Fruit fly (Drosophila melanogaster) whole organism, embryonic: ENCODE measurements around the gene CG15027.
A peak's percentile ranks its signal among the peaks of the same experiment; 100 is the strongest.

Experiments used
- BtbVII ChIP-seq: fragments of 200-800 bp; sonication (Bioruptor generic); optimal IDR thresholded peaks from 3 replicates; lab custom pipeline; 2017; ENCODE audit warnings: missing biosample characterization, mild to moderate bottlenecking, missing genetic modification characterization
- CG10147 ChIP-seq: fragments of 200-800 bp; sonication (Bioruptor generic); optimal IDR thresholded peaks from 2 replicates; lab custom pipeline; 2019; ENCODE audit warnings: missing biosample characterization, mild to moderate bottlenecking, missing genetic modification characterization, moderate library complexity
- CG13287 ChIP-seq: fragments of 200-800 bp; sonication (Bioruptor generic); IDR thresholded peaks from 2 replicates; pipeline ENCODE4 v1.3.6; 2022; ENCODE audit warnings: missing biosample characterization, missing genetic modification characterization; ENCODE audit not compliant: partially characterized antibody
- CG17568 ChIP-seq: fragments of 200-800 bp; sonication (Bioruptor generic); optimal IDR thresholded peaks from 2 replicates; lab custom pipeline; 2018; ENCODE audit warnings: missing biosample characterization, mild to moderate bottlenecking, missing genetic modification characterization, moderate library complexity
- CG17829 ChIP-seq: fragments of 200-800 bp; optimal IDR thresholded peaks from 2 replicates; lab custom pipeline; 2019; ENCODE audit warnings: missing biosample characterization, mild to moderate bottlenecking, missing genetic modification characterization, moderate library complexity
- CG2120 ChIP-seq: fragments of 200-800 bp; sonication (Bioruptor generic); optimal IDR thresholded peaks from 3 replicates; lab custom pipeline; 2016; ENCODE audit warnings: missing biosample characterization, missing genetic modification characterization
- CG2712 ChIP-seq: fragments of 200-800 bp; optimal IDR thresholded peaks from 3 replicates; lab custom pipeline; 2019; ENCODE audit warnings: missing biosample characterization, mild to moderate bottlenecking, missing genetic modification characterization, moderate library complexity
- CG33213 ChIP-seq: fragments of 200-800 bp; sonication (Bioruptor generic); optimal IDR thresholded peaks from 3 replicates; lab custom pipeline; 2016; ENCODE audit warnings: missing biosample characterization, missing genetic modification characterization
- CG34422 ChIP-seq: fragments of 200-800 bp; sonication (Bioruptor generic); IDR thresholded peaks from 3 replicates; pipeline ENCODE4 v1.3.6; 2022; ENCODE audit warnings: missing biosample characterization, missing genetic modification characterization
- CG4404 ChIP-seq: fragments of 200-800 bp; sonication (Bioruptor generic); IDR thresholded peaks from 2 replicates; pipeline ENCODE4 v1.3.6; 2022; ENCODE audit warnings: missing biosample characterization, missing genetic modification characterization
- CG4424 ChIP-seq: fragments of 200-800 bp; sonication (Bioruptor generic); optimal IDR thresholded peaks from 3 replicates; lab custom pipeline; 2016; ENCODE audit warnings: missing biosample characterization, missing genetic modification characterization
- CG8290 ChIP-seq, 3 experiments: fragments of 200-800 bp; sonication (Bioruptor generic); optimal IDR thresholded peaks; 2 replicates each; lab custom pipeline; 2016 to 2019; ENCODE audit warnings: missing biosample characterization in 3 of 3, missing genetic modification characterization in 3 of 3, mild to moderate bottlenecking in 2 of 3, moderate library complexity in 1 of 3
- CG8478 ChIP-seq: fragments of >200 bp; optimal IDR thresholded peaks from 2 replicates; lab custom pipeline; 2018
- Dbx ChIP-seq: fragments of 200-800 bp; sonication (Bioruptor generic); IDR thresholded peaks from 3 replicates; pipeline ENCODE4 v1.3.6; 2022; ENCODE audit warnings: missing biosample characterization, missing genetic modification characterization
- Ets65A ChIP-seq: fragments of 200-800 bp; sonication (Bioruptor generic); peaks from one replicate; lab custom pipeline; 2016; ENCODE audit warnings: missing biosample characterization, missing genetic modification characterization
- Fer2 ChIP-seq: fragments of 200-800 bp; sonication (Bioruptor generic); optimal IDR thresholded peaks from 2 replicates; lab custom pipeline; 2018; ENCODE audit warnings: missing biosample characterization, mild to moderate bottlenecking, missing genetic modification characterization, moderate library complexity
- Hr78 ChIP-seq, 2 experiments: fragments of 200-800 bp in 1 of 2; fragments of >200 bp in 1 of 2; sonication (Bioruptor generic) in 1 of 2; optimal IDR thresholded peaks; 2 replicates each; lab custom pipeline; 2017 to 2019; ENCODE audit warnings: missing biosample characterization in 2 of 2, missing genetic modification characterization in 2 of 2, mild to moderate bottlenecking in 1 of 2, moderate library complexity in 1 of 2
- MBD-R2 ChIP-seq: fragments of 200-800 bp; sonication (Bioruptor generic); IDR thresholded peaks from 2 replicates; pipeline ENCODE4 v1.3.6; 2022; ENCODE audit warnings: missing biosample characterization, missing genetic modification characterization
- Med ChIP-seq: fragments of 200-800 bp; sonication (Bioruptor generic); peaks from one replicate; lab custom pipeline; 2016; ENCODE audit warnings: missing biosample characterization, missing genetic modification characterization, mild to moderate bottlenecking, inconsistent platforms, moderate library complexity
- Nf-YA ChIP-seq: fragments of 200-800 bp; sonication (Bioruptor generic); IDR thresholded peaks from 2 replicates; pipeline ENCODE4 v1.3.6; 2022; ENCODE audit warnings: missing biosample characterization, missing genetic modification characterization
- Sry-δ ChIP-seq: fragments of 200-800 bp; sonication (Bioruptor generic); optimal IDR thresholded peaks from 2 replicates; lab custom pipeline; 2016; ENCODE audit warnings: missing biosample characterization, missing genetic modification characterization
- YL-1 ChIP-seq: fragments of 200-800 bp; sonication (Bioruptor generic); optimal IDR thresholded peaks from 3 replicates; lab custom pipeline; 2017; ENCODE audit warnings: missing biosample characterization, mild to moderate bottlenecking, missing genetic modification characterization
- crol ChIP-seq: fragments of 200-800 bp; sonication (Bioruptor generic); IDR thresholded peaks from 2 replicates; pipeline ENCODE4 v1.3.6; 2022; ENCODE audit warnings: missing biosample characterization, missing genetic modification characterization
- crp ChIP-seq, 2 experiments: fragments of 200-800 bp; sonication (Bioruptor generic); optimal IDR thresholded peaks; 2 replicates in 1 of 2; 3 replicates in 1 of 2; lab custom pipeline; 2017; ENCODE audit warnings: missing biosample characterization in 2 of 2, missing genetic modification characterization in 2 of 2, mild to moderate bottlenecking in 1 of 2, moderate library complexity in 1 of 2
- dpn ChIP-seq, 2 experiments: fragments of 200-800 bp; sonication (Bioruptor generic); optimal IDR thresholded peaks; 3 replicates each; lab custom pipeline; 2016; ENCODE audit warnings: missing biosample characterization in 2 of 2, missing genetic modification characterization in 2 of 2
- ewg ChIP-seq: fragments of 200-800 bp; sonication (Bioruptor generic); optimal IDR thresholded peaks from 3 replicates; lab custom pipeline; 2017; ENCODE audit warnings: mild to moderate bottlenecking, missing biosample characterization, missing genetic modification reagents, missing genetic modification characterization
- grn ChIP-seq: fragments of 200-800 bp; sonication (Bioruptor generic); optimal IDR thresholded peaks from 3 replicates; lab custom pipeline; 2017; ENCODE audit warnings: missing biosample characterization, missing genetic modification characterization
- hkb ChIP-seq, 2 experiments: fragments of 200-800 bp in 1 of 2; fragments of >200 bp in 1 of 2; sonication (Bioruptor generic) in 1 of 2; IDR thresholded peaks in 1 of 2; optimal IDR thresholded peaks in 1 of 2; 2 replicates each; pipeline versions ENCODE4 v1.3.6 to Lab custom; 2017 to 2022; ENCODE audit warnings: missing biosample characterization in 1 of 2, missing genetic modification characterization in 1 of 2
- jumu ChIP-seq: fragments of 200-800 bp; sonication (Bioruptor generic); optimal IDR thresholded peaks from 3 replicates; lab custom pipeline; 2016; ENCODE audit warnings: missing biosample characterization, missing genetic modification characterization
- lilli ChIP-seq: fragments of 200-800 bp; sonication (Bioruptor generic); optimal IDR thresholded peaks from 3 replicates; lab custom pipeline; 2016; ENCODE audit warnings: missing biosample characterization, missing genetic modification characterization
- onecut ChIP-seq: fragments of 200-800 bp; sonication (Bioruptor generic); IDR thresholded peaks from 2 replicates; pipeline ENCODE4 v1.3.6; 2022; ENCODE audit warnings: missing biosample characterization, missing genetic modification characterization
- pan ChIP-seq, 4 experiments: fragments of >200 bp in 3 of 4; fragments of 200-800 bp in 1 of 4; sonication (Bioruptor generic) in 1 of 4; optimal IDR thresholded peaks in 3 of 4; IDR thresholded peaks in 1 of 4; 2 replicates each; pipeline versions ENCODE4 v1.3.6 to Lab custom; 2017 to 2022; ENCODE audit warnings: missing biosample characterization in 2 of 4, missing genetic modification characterization in 2 of 4, mixed read lengths in 1 of 4
- pzg ChIP-seq: fragments of 200-800 bp; sonication (Bioruptor generic); optimal IDR thresholded peaks from 3 replicates; lab custom pipeline; 2018; ENCODE audit warnings: missing biosample characterization, mild to moderate bottlenecking, missing genetic modification characterization, moderate library complexity
- sens ChIP-seq: fragments of 200-800 bp; sonication (Bioruptor generic); peaks from one replicate; lab custom pipeline; 2016; ENCODE audit warnings: missing biosample characterization, missing genetic modification characterization
- seq ChIP-seq: fragments of 200-800 bp; sonication (Bioruptor generic); IDR thresholded peaks from 2 replicates; pipeline ENCODE4 v1.3.6; 2022; ENCODE audit warnings: missing biosample characterization, missing genetic modification characterization
- sob ChIP-seq: fragments of 200-800 bp; sonication (Bioruptor generic); IDR thresholded peaks from 2 replicates; pipeline ENCODE4 v1.3.6; 2022; ENCODE audit warnings: missing biosample characterization, missing genetic modification characterization
- sug ChIP-seq: fragments of 200-800 bp; optimal IDR thresholded peaks from 2 replicates; lab custom pipeline; 2019; ENCODE audit warnings: missing biosample characterization, mild to moderate bottlenecking, missing genetic modification characterization, moderate library complexity
- trem ChIP-seq: fragments of 200-800 bp; optimal IDR thresholded peaks from 3 replicates; lab custom pipeline; 2019; ENCODE audit warnings: missing biosample characterization, mild to moderate bottlenecking, missing genetic modification characterization, moderate library complexity

CG15027 gene

dm6 chrX:15063404-15064062 is 22.1 kb downstream of the CG15027 start, which contains the start of the genes hiw and ND-B18 (continued):
- TF ChIP-seq CG8290 (GFP tag; optimal IDR thresholded peaks at IDR 0.05; lab: Kevin White, UChicago): peak; percentile 13
- no peak for TF ChIP-seq CG8290 (tag; optimal IDR thresholded peaks at IDR 0.05; lab: Kevin White, UChicago)
- no peak; the same call in 2 of the 3 replicates for TF ChIP-seq CG34422
- TF ChIP-seq CG17568: no peak
- TF ChIP-seq sob (GFP tag; lab: Robert Waterston, UW): 0 out of 2 replicates have a peak, but pooled peaks have one; percentile 16
- peak; percentile 17 for TF ChIP-seq CG17829
- TF ChIP-seq CG4404 (GFP tag; lab: Robert Waterston, UW): no peak
- TF ChIP-seq Nf-YA (GFP tag; lab: Robert Waterston, UW): no peak
- TF ChIP-seq CG4424 (GFP tag; lab: Kevin White, UChicago): no peak
- peak; percentile 45; the same call in 1 of the 3 replicates for TF ChIP-seq Dbx (GFP tag; lab: Robert Waterston, UW)
- TF ChIP-seq pan (optimal IDR thresholded peaks at IDR 0.05; lab: Kevin White, UChicago): no peak
- TF ChIP-seq pan (GFP tag; optimal IDR thresholded peaks at IDR 0.05 in 1 of 2, IDR thresholded peaks at IDR 0.05 in 1 of 2): no peak
- peak; percentile 69 for TF ChIP-seq trem
- peak; percentile 21 for TF ChIP-seq CG2120 (GFP tag; lab: Kevin White, UChicago)
- TF ChIP-seq BtbVII (GFP tag; lab: Kevin White, UChicago): no peak
- TF ChIP-seq Fer2 (tag; lab: Kevin White, UChicago): no peak
- TF ChIP-seq CG33213: peak; percentile 32
- TF ChIP-seq lilli (GFP tag; lab: Kevin White, UChicago): peak; percentile 37
- TF ChIP-seq CG2712 (tag; lab: Kevin White, UChicago): peak; percentile 28
- TF ChIP-seq CG8478 (lab: Kevin White, UChicago): no peak
- peak; percentile 26 to 29 for TF ChIP-seq dpn (GFP tag; optimal IDR thresholded peaks at IDR 0.05; lab: Kevin White, UChicago)
- TF ChIP-seq sug: no peak
- no peak for TF ChIP-seq jumu (GFP tag; lab: Kevin White, UChicago)
- no peak for TF ChIP-seq CG10147 (GFP tag; lab: Kevin White, UChicago)

- TF ChIP-seq grn (no peak), crp (GFP tag; optimal IDR thresholded peaks at IDR 0.05; lab: Kevin White, UChicago) (peak in 1 of 2 experiments; percentile 79), Ets65A (GFP tag; lab: Kevin White, UChicago) (peak; percentile 84), Hr78 (GFP tag; optimal IDR thresholded peaks at IDR 0.05; lab: Kevin White, UChicago) (no peak), Med (GFP tag; lab: Kevin White, UChicago) (peak; percentile 14), Sry-δ (GFP tag; lab: Kevin White, UChicago) (no peak), pzg (GFP tag; lab: Kevin White, UChicago) (peak; percentile 26), crol (GFP tag; lab: Robert Waterston, UW) (peak; percentile 58), YL-1 (GFP tag; lab: Kevin White, UChicago) (peak; percentile 9), CG13287 (0 out of 2 replicates have a peak, but pooled peaks have one; percentile 6), trem (peak; percentile 98), MBD-R2 (peak; percentile 51), onecut (GFP tag; lab: Robert Waterston, UW) (peak; percentile 98), ewg (GFP tag; lab: Kevin White, UChicago) (peak; percentile 74), seq (peak; percentile 90), sens (peak; percentile 39), hkb (optimal IDR thresholded peaks at IDR 0.05; lab: Kevin White, UChicago) (no peak), hkb (GFP tag; IDR thresholded peaks at IDR 0.05; lab: Robert Waterston, UW) (no peak)
Observed at dm6 chrX:15062619-15063018, 23.0 kb downstream of the CG15027 start.
